Fruit fly (Drosophila melanogaster): Measurements from ENCODE around the gene CG10366.

DNA sequence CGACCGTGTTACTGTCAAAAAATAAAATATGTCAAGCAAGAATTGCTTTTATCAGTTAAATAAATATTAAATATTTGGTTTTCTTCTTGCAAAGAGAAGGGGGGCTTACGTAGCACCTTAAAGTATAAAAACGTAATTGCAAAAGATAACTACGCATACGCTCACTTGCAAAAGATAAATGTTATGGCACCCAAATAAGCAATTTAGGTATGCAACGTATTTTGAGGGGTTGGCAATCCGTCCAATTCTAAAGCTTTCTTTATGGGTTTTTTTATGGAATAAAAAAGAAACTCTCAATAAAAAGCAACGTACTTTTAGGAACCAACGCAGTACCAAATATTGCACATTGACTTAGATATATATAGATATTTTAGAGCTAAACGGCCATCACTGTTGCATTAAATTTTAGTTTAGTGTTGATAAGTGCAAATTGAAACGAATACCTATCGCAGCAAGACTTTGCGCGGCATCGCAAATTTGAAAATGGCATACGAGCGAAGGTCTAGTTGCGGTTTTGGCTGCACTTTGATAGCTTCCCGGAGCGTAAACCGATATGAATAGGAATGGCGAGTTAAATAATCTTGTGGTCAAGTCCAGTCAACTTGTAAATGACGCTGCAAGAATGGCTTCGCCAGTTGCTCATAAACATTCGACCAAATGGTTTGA is 18.7 kb upstream of the CG10366 start, which contains the start of gene CG13077:
- TF ChIP-seq Dll (optimal IDR thresholded peaks at IDR 0.05) (no peak), usp (GFP tag; optimal IDR thresholded peaks at IDR 0.05) (no peak), CG8478 (optimal IDR thresholded peaks at IDR 0.05) (no peak), psq (optimal IDR thresholded peaks at IDR 0.05) (no peak)
